Worm (Caenorhabditis elegans) whole organism, L4 larva: ENCODE data around the gene K02E7.4.

Source experiments
- ZK546.5 ChIP-seq, 2 experiments: sonication (generic microtip); optimal IDR thresholded peaks; 2 replicates each; lab custom pipeline; 2017; ENCODE audit warnings: missing biosample characterization in 2 of 2, missing genetic modification characterization in 2 of 2
- aha-1 ChIP-seq: fragments of 150-350 bp; peaks from one replicate; lab custom pipeline; 2014; ENCODE audit warnings: missing biosample characterization, missing genetic modification characterization
- aly-2 ChIP-seq: sonication (generic microtip); optimal IDR thresholded peaks from 2 replicates; lab custom pipeline; 2018; ENCODE audit warnings: missing biosample characterization, missing genetic modification characterization
- duxl-1 ChIP-seq: sonication (generic microtip); optimal IDR thresholded peaks from 2 replicates; lab custom pipeline; 2016; ENCODE audit warnings: mild to moderate bottlenecking, missing genetic modification characterization, moderate library complexity, missing compliant biosample characterization; ENCODE audit not compliant: poor library complexity
- fos-1 ChIP-seq: fragments of 150-350 bp; optimal IDR thresholded peaks from 2 replicates; lab custom pipeline; 2014; ENCODE audit warnings: missing biosample characterization, missing genetic modification characterization
- lin-13 ChIP-seq: fragments of 150-350 bp; optimal IDR thresholded peaks from 2 replicates; lab custom pipeline; 2014; ENCODE audit warnings: missing biosample characterization, missing genetic modification reagents, missing genetic modification characterization
- lin-15B ChIP-seq: fragments of 150-350 bp; sonication (generic microtip); optimal IDR thresholded peaks from 3 replicates; lab custom pipeline; 2014; ENCODE audit warnings: missing biosample characterization, missing genetic modification characterization
- lir-3 ChIP-seq: sonication (generic microtip); optimal IDR thresholded peaks from 2 replicates; lab custom pipeline; 2016; ENCODE audit warnings: mild to moderate bottlenecking, missing genetic modification characterization, missing compliant biosample characterization
- pqm-1 ChIP-seq: sonication (generic microtip); optimal IDR thresholded peaks from 2 replicates; lab custom pipeline; 2017; ENCODE audit warnings: missing biosample characterization, missing genetic modification characterization
- skn-1 ChIP-seq: fragments of 150-350 bp; optimal IDR thresholded peaks from 2 replicates; lab custom pipeline; 2014; ENCODE audit warnings: missing biosample characterization, missing genetic modification characterization

ce11 chrII:1063926-1064325, 8.3 kb upstream of the K02E7.4 start:
- TF ChIP-seq aly-2: no peak
- TF ChIP-seq lin-13 (GFP tag; lab: Kevin White, UChicago): no peak
- no peak for TF ChIP-seq fos-1 (tag; lab: Kevin White, UChicago)
- no peak for TF ChIP-seq lir-3 (tag; lab: Kevin White, UChicago)
- no peak for TF ChIP-seq pqm-1 (tag; lab: Kevin White, UChicago)
- no peak for TF ChIP-seq duxl-1 (tag; lab: Kevin White, UChicago)
- no peak for TF ChIP-seq aha-1 (tag; lab: Kevin White, UChicago)
- no peak for TF ChIP-seq skn-1 (tag; lab: Kevin White, UChicago)
- no peak for TF ChIP-seq lin-15B
- TF ChIP-seq ZK546.5 (tag; optimal IDR thresholded peaks at IDR 0.05; lab: Kevin White, UChicago): no peak
